Worm (Caenorhabditis elegans) whole organism, young adult: Measurements from ENCODE around the gene F53A9.8.

Experiments used
- B0019.2 ChIP-seq: fragments of 200-800 bp; sonication (Bioruptor generic); conservative IDR thresholded peaks from 2 replicates; pipeline ENCODE4 v1.3.6; 2022; ENCODE audit warnings: missing genetic modification reagents, missing genetic modification characterization, missing compliant biosample characterization
- B0261.1 ChIP-seq: sonication (generic microtip); optimal IDR thresholded peaks from 2 replicates; lab custom pipeline; 2016; ENCODE audit warnings: mild to moderate bottlenecking, missing genetic modification characterization, moderate library complexity, missing compliant biosample characterization
- F52B5.7 ChIP-seq: sonication (generic microtip); optimal IDR thresholded peaks from 2 replicates; lab custom pipeline; 2016; ENCODE audit warnings: mild to moderate bottlenecking, missing genetic modification characterization, missing compliant biosample characterization
- F55B11.4 ChIP-seq: sonication (generic microtip); optimal IDR thresholded peaks from 2 replicates; lab custom pipeline; 2016; ENCODE audit warnings: missing compliant biosample characterization, missing genetic modification characterization, borderline replicate concordance; ENCODE audit not compliant: insufficient read depth
- T26A5.8 ChIP-seq: sonication (generic microtip); optimal IDR thresholded peaks from 2 replicates; lab custom pipeline; 2016; ENCODE audit warnings: missing genetic modification characterization, missing compliant biosample characterization
- Y79H2A.3 ChIP-seq: fragments of 200-800 bp; sonication (Bioruptor generic); conservative IDR thresholded peaks from 2 replicates; pipeline ENCODE4 v1.3.6; 2022; ENCODE audit warnings: missing genetic modification reagents, missing genetic modification characterization, missing compliant biosample characterization
- ZK185.1 ChIP-seq: sonication (generic microtip); optimal IDR thresholded peaks from 2 replicates; lab custom pipeline; 2016; ENCODE audit warnings: mild to moderate bottlenecking, missing genetic modification characterization, missing compliant biosample characterization; ENCODE audit not compliant: poor library complexity, severe bottlenecking
- atf-7 ChIP-seq: sonication (generic microtip); optimal IDR thresholded peaks from 2 replicates; lab custom pipeline; 2017; ENCODE audit warnings: mild to moderate bottlenecking, missing genetic modification characterization, missing compliant biosample characterization
- attf-3 ChIP-seq: fragments of 200-800 bp; sonication (Bioruptor generic); conservative IDR thresholded peaks from 2 replicates; pipeline ENCODE4 v1.3.6; 2022; ENCODE audit warnings: missing genetic modification reagents, missing genetic modification characterization, missing compliant biosample characterization
- ceh-27 ChIP-seq: fragments of 200-800 bp; sonication (Bioruptor generic); optimal IDR thresholded peaks from 2 replicates; lab custom pipeline; 2018; ENCODE audit warnings: mild to moderate bottlenecking, missing genetic modification characterization, moderate library complexity, missing compliant biosample characterization
- ceh-58 ChIP-seq: fragments of 200-800 bp; sonication (Bioruptor generic); IDR thresholded peaks from 2 replicates; pipeline ENCODE4 v1.3.6; 2022; ENCODE audit warnings: missing genetic modification characterization, missing compliant biosample characterization
- dpl-1 ChIP-seq: fragments of 150-350 bp; optimal IDR thresholded peaks from 2 replicates; lab custom pipeline; 2014; ENCODE audit warnings: missing biosample characterization, missing genetic modification reagents, missing genetic modification characterization
- egrh-3 ChIP-seq: fragments of 200-800 bp; sonication (Bioruptor generic); IDR thresholded peaks from 2 replicates; pipeline ENCODE4 v1.3.6; 2022; ENCODE audit warnings: missing genetic modification reagents, missing genetic modification characterization, missing compliant biosample characterization
- ekl-4 ChIP-seq: fragments of 200-800 bp; sonication (Bioruptor generic); IDR thresholded peaks from 2 replicates; pipeline ENCODE4 v1.3.6; 2022; ENCODE audit warnings: missing genetic modification reagents, missing genetic modification characterization, missing compliant biosample characterization
- hlh-12 ChIP-seq: sonication (generic microtip); optimal IDR thresholded peaks from 2 replicates; lab custom pipeline; 2016; ENCODE audit warnings: missing genetic modification characterization, missing compliant biosample characterization
- let-607 ChIP-seq, 2 experiments: fragments of 200-800 bp in 1 of 2; sonication (Bioruptor generic) in 1 of 2; sonication (generic microtip) in 1 of 2; optimal IDR thresholded peaks; 2 replicates each; lab custom pipeline; 2016 to 2018; ENCODE audit warnings: mild to moderate bottlenecking in 2 of 2, missing compliant biosample characterization in 2 of 2, missing genetic modification characterization in 2 of 2, moderate library complexity in 2 of 2, missing genotype in 1 of 2
- lin-54 ChIP-seq: fragments of 200-800 bp; sonication (Bioruptor generic); optimal IDR thresholded peaks from 2 replicates; lab custom pipeline; 2018; ENCODE audit warnings: mild to moderate bottlenecking, missing genetic modification characterization, missing compliant biosample characterization
- lsy-27 ChIP-seq: sonication (generic microtip); optimal IDR thresholded peaks from 2 replicates; lab custom pipeline; 2017; ENCODE audit warnings: missing genetic modification characterization, mild to moderate bottlenecking, missing compliant biosample characterization, antibody characterized with exemption, missing genotype, borderline replicate concordance; ENCODE audit not compliant: insufficient read depth
- mes-4 ChIP-seq: sonication (generic microtip); optimal IDR thresholded peaks from 2 replicates; lab custom pipeline; 2016; ENCODE audit warnings: missing genotype, missing genetic modification characterization, missing compliant biosample characterization
- nfya-1 ChIP-seq: sonication (generic microtip); optimal IDR thresholded peaks from 2 replicates; lab custom pipeline; 2017; ENCODE audit warnings: antibody characterized with exemption, missing compliant biosample characterization, missing genetic modification characterization, borderline replicate concordance; ENCODE audit not compliant: insufficient read depth
- nfyb-1 ChIP-seq: fragments of 200-800 bp; sonication (Bioruptor generic); IDR thresholded peaks from 2 replicates; pipeline ENCODE4 v1.3.6; 2022; ENCODE audit warnings: missing genetic modification reagents, missing genetic modification characterization, missing compliant biosample characterization
- nhr-120 ChIP-seq: fragments of 200-800 bp; sonication (Bioruptor generic); IDR thresholded peaks from 2 replicates; pipeline ENCODE4 v1.3.6; 2022; ENCODE audit warnings: missing genetic modification characterization, missing compliant biosample characterization
- nhr-80 ChIP-seq: sonication (generic microtip); optimal IDR thresholded peaks from 2 replicates; lab custom pipeline; 2016; ENCODE audit warnings: missing genetic modification characterization, missing compliant biosample characterization
- pbrm-1 ChIP-seq: fragments of 200-800 bp; sonication (Bioruptor generic); IDR thresholded peaks from 2 replicates; pipeline ENCODE4 v1.3.6; 2022; ENCODE audit warnings: missing genetic modification reagents, missing genetic modification characterization, missing compliant biosample characterization
- rcor-1 ChIP-seq: fragments of 200-800 bp; sonication (Bioruptor generic); IDR thresholded peaks from 2 replicates; pipeline ENCODE4 v1.3.6; 2022; ENCODE audit warnings: missing genetic modification reagents, missing genetic modification characterization, missing compliant biosample characterization
- repo-1 ChIP-seq: sonication (generic microtip); optimal IDR thresholded peaks from 2 replicates; lab custom pipeline; 2017; ENCODE audit warnings: mild to moderate bottlenecking, missing genetic modification characterization, missing compliant biosample characterization
- sea-2 ChIP-seq: fragments of 200-800 bp; sonication (Bioruptor generic); IDR thresholded peaks from 2 replicates; pipeline ENCODE4 v1.3.6; 2022; ENCODE audit warnings: missing genetic modification characterization, missing compliant biosample characterization
- snpc-1.1 ChIP-seq: sonication (generic microtip); optimal IDR thresholded peaks from 2 replicates; lab custom pipeline; 2017; ENCODE audit warnings: missing genetic modification characterization, mild to moderate bottlenecking, missing compliant biosample characterization, antibody characterized with exemption, moderate library complexity, missing genotype, missing genetic modification reagents; ENCODE audit not compliant: insufficient read depth
- snpc-3.4 ChIP-seq: sonication (generic microtip); optimal IDR thresholded peaks from 2 replicates; lab custom pipeline; 2017; ENCODE audit warnings: missing genetic modification characterization, mild to moderate bottlenecking, missing compliant biosample characterization, antibody characterized with exemption, moderate library complexity, missing genotype, missing genetic modification reagents
- snpc-4 ChIP-seq, 5 experiments: fragments of 150-350 bp in 1 of 5; sonication (generic microtip) in 4 of 5; optimal IDR thresholded peaks; 2 replicates each; lab custom pipeline; 2014 to 2018; ENCODE audit warnings: missing genetic modification characterization in 5 of 5, missing biosample characterization in 3 of 5, antibody characterized with exemption in 2 of 5, mild to moderate bottlenecking in 2 of 5, missing compliant biosample characterization in 2 of 5, missing genotype in 2 of 5, moderate library complexity in 2 of 5, missing genetic modification reagents in 1 of 5
- tbp1 ChIP-seq: fragments of 200-800 bp; sonication (Bioruptor generic); optimal IDR thresholded peaks from 2 replicates; lab custom pipeline; 2018; ENCODE audit warnings: mild to moderate bottlenecking, missing genetic modification characterization, missing compliant biosample characterization
- unc-130 ChIP-seq: sonication (generic microtip); optimal IDR thresholded peaks from 2 replicates; lab custom pipeline; 2016; ENCODE audit warnings: missing genetic modification reagents, missing genetic modification characterization, missing compliant biosample characterization
- ztf-18 ChIP-seq: sonication (generic microtip); optimal IDR thresholded peaks from 2 replicates; lab custom pipeline; 2016; ENCODE audit warnings: missing genotype, mild to moderate bottlenecking, missing genetic modification characterization, missing compliant biosample characterization

F53A9.8 gene

ce11 chrX:8703664-8704356 lies 14.9 kb downstream of the F53A9.8 start, which contains the start of gene jbts-14:
jbts-14 (plus strand) TSS chrX:8704306.
- TF ChIP-seq rcor-1 (GFP tag; lab: Robert Waterston, UW) (no peak), snpc-1.1 (tag; lab: Kevin White, UChicago) (peak; percentile 86), atf-7 (tag; lab: Kevin White, UChicago) (no peak), nhr-120 (no peak), ztf-18 (no peak), nfya-1 (no peak), hlh-12 (no peak), let-607 (tag; optimal IDR thresholded peaks at IDR 0.05; lab: Kevin White, UChicago) (no peak), snpc-4 (GFP tag; optimal IDR thresholded peaks at IDR 0.05; lab: Kevin White, UChicago) (peak; percentile 63), snpc-4 (tag; optimal IDR thresholded peaks at IDR 0.05; lab: Kevin White, UChicago) (peak in 2 of 4 experiments; percentile 80 to 90), lsy-27 (no peak), ZK185.1 (tag; lab: Kevin White, UChicago) (no peak), snpc-3.4 (tag; lab: Kevin White, UChicago) (peak; percentile 30), B0019.2 (GFP tag; lab: Robert Waterston, UW) (no peak), dpl-1 (GFP tag; lab: Kevin White, UChicago) (no peak), F55B11.4 (tag; lab: Kevin White, UChicago) (no peak), repo-1 (tag; lab: Kevin White, UChicago) (no peak)

- TF ChIP-seq egrh-3 (no peak), ceh-58 (GFP tag; lab: Robert Waterston, UW) (no peak), Y79H2A.3 (GFP tag; lab: Robert Waterston, UW) (no peak), F55B11.4 (tag; lab: Kevin White, UChicago) (no peak), sea-2 (no peak), mes-4 (tag; lab: Kevin White, UChicago) (no peak), repo-1 (tag; lab: Kevin White, UChicago) (no peak), nhr-80 (tag; lab: Kevin White, UChicago) (no peak), lin-54 (no peak), F52B5.7 (tag; lab: Kevin White, UChicago) (no peak), ceh-27 (GFP tag; lab: Kevin White, UChicago) (no peak), nfyb-1 (no peak), ekl-4 (GFP tag; lab: Robert Waterston, UW) (no peak)
Observed at ce11 chrX:8697517-8697916, 21.2 kb downstream of the F53A9.8 start, which contains the start of gene frpr-8. frpr-8 (plus strand) TSS chrX:8697817.

ce11 chrX:8681600-8681999 lies 37.1 kb downstream of the F53A9.8 start, which contains the start of gene K09E2.1:
K09E2.1 (plus strand) TSS chrX:8681900.
- TF ChIP-seq unc-130 (GFP tag; lab: Kevin White, UChicago) (no peak), tbp1 (no peak), pbrm-1 (GFP tag; lab: Robert Waterston, UW) (no peak), nfya-1 (no peak), attf-3 (GFP tag; lab: Robert Waterston, UW) (no peak), B0261.1 (no peak), T26A5.8 (tag; lab: Kevin White, UChicago) (no peak)
